Worm (Caenorhabditis elegans): ENCODE results near the gene srj-27.

DNA sequence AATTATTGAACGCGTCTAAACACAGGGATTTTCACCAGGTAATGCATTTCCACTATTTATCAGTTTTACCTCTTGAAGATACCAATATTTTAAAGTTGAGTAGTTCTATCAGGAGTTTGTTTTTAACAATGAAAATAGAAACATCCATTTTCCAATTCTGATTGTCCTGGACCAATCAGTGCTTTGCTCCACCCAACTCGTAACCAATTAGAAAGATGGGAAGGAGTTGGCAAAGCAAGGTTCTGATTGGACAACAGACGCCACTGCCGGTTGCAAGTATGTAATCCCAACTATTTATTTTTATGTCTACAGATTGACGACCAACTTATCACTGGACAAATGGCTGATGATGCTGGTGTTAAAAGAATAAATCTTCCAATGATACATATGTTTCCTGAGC lies 22.9 kb upstream of the srj-27 start:
- TF ChIP-seq eyg-1 (tag; optimal IDR thresholded peaks at IDR 0.05) (no peak), tbx-2 (tag; optimal IDR thresholded peaks at IDR 0.05) (no peak), nhr-11 (tag; optimal IDR thresholded peaks at IDR 0.05) (no peak), hlh-15 (tag; optimal IDR thresholded peaks at IDR 0.05) (no peak), F13H6.1 (tag; optimal IDR thresholded peaks at IDR 0.05) (no peak), elt-2 (tag; optimal IDR thresholded peaks at IDR 0.05) (no peak), syd-9 (tag; optimal IDR thresholded peaks at IDR 0.05) (no peak), ceh-30 (tag; optimal IDR thresholded peaks at IDR 0.05) (no peak), hlh-13 (GFP tag; optimal IDR thresholded peaks at IDR 0.05) (no peak), ama-1 (optimal IDR thresholded peaks at IDR 0.05) (no peak), ets-4 (tag; optimal IDR thresholded peaks at IDR 0.05) (no peak)
